Fruit fly (Drosophila melanogaster) whole organism, adult: Measurements from ENCODE around the gene GstT4.
A peak's percentile ranks its signal among the peaks of the same experiment; 100 is the strongest.

ENCODE experiments used
- CG11617 ChIP-seq: fragments of 200-800 bp; sonication (Bioruptor generic); optimal IDR thresholded peaks from 2 replicates; lab custom pipeline; 2017; ENCODE audit warnings: mild to moderate bottlenecking, missing biosample characterization, missing genetic modification reagents, missing genetic modification characterization
- CG12768 ChIP-seq: fragments of 200-800 bp; sonication (Bioruptor generic); optimal IDR thresholded peaks from 2 replicates; lab custom pipeline; 2017; ENCODE audit warnings: missing biosample characterization, missing genetic modification characterization, mild to moderate bottlenecking, moderate library complexity, missing genetic modification reagents
- CG14711 ChIP-seq: fragments of 200-800 bp; sonication (Bioruptor generic); optimal IDR thresholded peaks from 2 replicates; lab custom pipeline; 2018; ENCODE audit warnings: missing biosample characterization, mild to moderate bottlenecking, missing genetic modification characterization, moderate library complexity
- CG1620 ChIP-seq: fragments of 200-800 bp; sonication (Bioruptor generic); optimal IDR thresholded peaks from 2 replicates; lab custom pipeline; 2016; ENCODE audit warnings: missing biosample characterization, missing genetic modification characterization
- CG33017 ChIP-seq: fragments of 200-800 bp; sonication (Bioruptor generic); optimal IDR thresholded peaks from 2 replicates; lab custom pipeline; 2018; ENCODE audit warnings: missing biosample characterization, mild to moderate bottlenecking, missing genetic modification characterization, moderate library complexity
- CG5204 ChIP-seq: fragments of 200-800 bp; sonication (Bioruptor generic); optimal IDR thresholded peaks from 2 replicates; lab custom pipeline; 2016; ENCODE audit warnings: missing biosample characterization, missing genetic modification characterization
- CG7045 ChIP-seq: fragments of 200-800 bp; sonication (Bioruptor generic); optimal IDR thresholded peaks from 2 replicates; lab custom pipeline; 2017; ENCODE audit warnings: missing biosample characterization, mild to moderate bottlenecking, missing genetic modification characterization
- CG7101 ChIP-seq: fragments of 200-800 bp; sonication (Bioruptor generic); optimal IDR thresholded peaks from 2 replicates; lab custom pipeline; 2018; ENCODE audit warnings: missing biosample characterization, mild to moderate bottlenecking, missing genetic modification characterization, moderate library complexity
- Clk ChIP-seq: fragments of 200-800 bp; sonication (Bioruptor generic); optimal IDR thresholded peaks from 2 replicates; lab custom pipeline; 2017; ENCODE audit warnings: missing biosample characterization, missing genetic modification characterization
- Crg-1 ChIP-seq: fragments of 200-800 bp; sonication (Bioruptor generic); optimal IDR thresholded peaks from 2 replicates; lab custom pipeline; 2016; ENCODE audit warnings: missing biosample characterization, missing genetic modification characterization
- Hr96 ChIP-seq: fragments of 200-800 bp; sonication (Bioruptor generic); optimal IDR thresholded peaks from 2 replicates; lab custom pipeline; 2016; ENCODE audit warnings: missing biosample characterization, missing genetic modification characterization
- Mnt ChIP-seq: fragments of 200-800 bp; sonication (Bioruptor generic); optimal IDR thresholded peaks from 2 replicates; lab custom pipeline; 2016; ENCODE audit warnings: missing biosample characterization, mild to moderate bottlenecking, missing genetic modification characterization
- bab1 ChIP-seq: fragments of 200-800 bp; sonication (Bioruptor generic); optimal IDR thresholded peaks from 3 replicates; lab custom pipeline; 2019; ENCODE audit warnings: missing biosample characterization, mild to moderate bottlenecking, missing genetic modification characterization, moderate library complexity
- cic ChIP-seq: fragments of 200-800 bp; sonication (Bioruptor generic); optimal IDR thresholded peaks from 2 replicates; lab custom pipeline; 2017; ENCODE audit warnings: missing biosample characterization, mild to moderate bottlenecking, missing genetic modification characterization, moderate library complexity
- cnc ChIP-seq, 2 experiments: fragments of >200 bp; optimal IDR thresholded peaks; 2 replicates each; lab custom pipeline; 2017
- kay ChIP-seq: fragments of 200-800 bp; sonication (Bioruptor generic); peaks from one replicate; lab custom pipeline; 2016; ENCODE audit warnings: missing biosample characterization, missing genetic modification characterization, borderline replicate concordance
- ovo ChIP-seq: fragments of 200-800 bp; sonication (Bioruptor generic); optimal IDR thresholded peaks from 2 replicates; lab custom pipeline; 2016; ENCODE audit warnings: missing biosample characterization, missing genetic modification characterization
- pad ChIP-seq: fragments of 200-800 bp; sonication (Bioruptor generic); optimal IDR thresholded peaks from 3 replicates; lab custom pipeline; 2017; ENCODE audit warnings: missing biosample characterization, missing genetic modification characterization, mild to moderate bottlenecking, moderate library complexity, missing genetic modification reagents
- tj ChIP-seq: fragments of 200-800 bp; sonication (Bioruptor generic); optimal IDR thresholded peaks from 3 replicates; lab custom pipeline; 2017; ENCODE audit warnings: missing biosample characterization, mild to moderate bottlenecking, missing genetic modification characterization, moderate library complexity
- toe ChIP-seq: fragments of 200-800 bp; sonication (Bioruptor generic); optimal IDR thresholded peaks from 2 replicates; lab custom pipeline; 2016; ENCODE audit warnings: missing biosample characterization, missing genetic modification characterization

GstT4 gene

DNA sequence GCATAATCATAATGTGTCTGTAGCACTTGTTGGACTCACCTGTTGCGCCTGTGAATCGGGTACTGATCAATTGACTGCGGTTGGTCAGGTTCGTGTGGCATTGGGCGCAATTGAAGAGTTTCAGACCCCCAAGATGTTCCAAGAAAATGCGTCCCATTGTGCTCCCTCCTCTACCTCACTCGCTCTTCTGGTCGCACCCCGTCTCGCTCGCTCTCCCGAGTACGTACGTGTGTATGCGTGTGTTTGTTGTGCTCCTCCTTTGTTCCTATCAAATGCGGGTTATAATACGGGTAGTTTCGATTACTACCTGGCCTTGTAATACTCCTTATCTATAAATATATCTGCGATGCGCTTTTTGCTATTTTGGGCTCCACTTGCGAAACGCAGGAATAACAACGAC is 17.8 kb upstream of the GstT4 start:
- TF ChIP-seq CG5204 = no peak
- no peak for TF ChIP-seq Clk (GFP tag; lab: Kevin White, UChicago)
- no peak for TF ChIP-seq CG33017 (tag; lab: Kevin White, UChicago)
- TF ChIP-seq cnc (optimal IDR thresholded peaks at IDR 0.05; lab: Kevin White, UChicago) = no peak
- no peak for TF ChIP-seq Hr96 (GFP tag; lab: Kevin White, UChicago)
- no peak for TF ChIP-seq CG7045
- TF ChIP-seq CG7101 (tag; lab: Kevin White, UChicago) = no peak
- no peak for TF ChIP-seq CG11617
- TF ChIP-seq bab1 (GFP tag; lab: Kevin White, UChicago) = no peak
- TF ChIP-seq toe = no peak
- no peak for TF ChIP-seq Crg-1 (GFP tag; lab: Kevin White, UChicago)
- no peak for TF ChIP-seq Mnt (GFP tag; lab: Kevin White, UChicago)

dm6 chrX:13387373-13387850 is 17.1 kb upstream of the GstT4 start, which contains the start of the genes Ype and CG1662:
TSS of gene Ype (minus strand) at chrX:13387417.
TSS of gene CG1662 (plus strand) at chrX:13387563.
- TF ChIP-seq pad = peak; percentile 79
- TF ChIP-seq CG7045 = peak; percentile 63
- TF ChIP-seq cic (GFP tag; lab: Kevin White, UChicago) = peak; percentile 14
- peak; percentile 94 for TF ChIP-seq Mnt (GFP tag; lab: Kevin White, UChicago)
- peak; percentile 99 for TF ChIP-seq CG14711 (tag; lab: Kevin White, UChicago)
- TF ChIP-seq CG5204 = no peak
- TF ChIP-seq CG1620 (GFP tag; lab: Kevin White, UChicago) = peak; percentile 93
- peak; percentile 88 for TF ChIP-seq CG7101 (tag; lab: Kevin White, UChicago)
- TF ChIP-seq cnc (optimal IDR thresholded peaks at IDR 0.05; lab: Kevin White, UChicago) = no peak
- peak; percentile 83 for TF ChIP-seq Crg-1 (GFP tag; lab: Kevin White, UChicago)
- peak; percentile 91 for TF ChIP-seq CG11617
- TF ChIP-seq CG33017 (tag; lab: Kevin White, UChicago) = peak; percentile 58
- peak; percentile 89 for TF ChIP-seq kay (GFP tag; lab: Kevin White, UChicago)
- TF ChIP-seq toe = peak; percentile 81
- no peak for TF ChIP-seq Hr96 (GFP tag; lab: Kevin White, UChicago)
- peak; percentile 53 for TF ChIP-seq Clk (GFP tag; lab: Kevin White, UChicago)
- TF ChIP-seq bab1 (GFP tag; lab: Kevin White, UChicago) = peak; percentile 86
- peak; percentile 47 for TF ChIP-seq CG12768 (GFP tag; lab: Kevin White, UChicago)
- peak; percentile 89 for TF ChIP-seq tj
- peak; percentile 82 for TF ChIP-seq ovo (GFP tag; lab: Kevin White, UChicago)

DNA sequence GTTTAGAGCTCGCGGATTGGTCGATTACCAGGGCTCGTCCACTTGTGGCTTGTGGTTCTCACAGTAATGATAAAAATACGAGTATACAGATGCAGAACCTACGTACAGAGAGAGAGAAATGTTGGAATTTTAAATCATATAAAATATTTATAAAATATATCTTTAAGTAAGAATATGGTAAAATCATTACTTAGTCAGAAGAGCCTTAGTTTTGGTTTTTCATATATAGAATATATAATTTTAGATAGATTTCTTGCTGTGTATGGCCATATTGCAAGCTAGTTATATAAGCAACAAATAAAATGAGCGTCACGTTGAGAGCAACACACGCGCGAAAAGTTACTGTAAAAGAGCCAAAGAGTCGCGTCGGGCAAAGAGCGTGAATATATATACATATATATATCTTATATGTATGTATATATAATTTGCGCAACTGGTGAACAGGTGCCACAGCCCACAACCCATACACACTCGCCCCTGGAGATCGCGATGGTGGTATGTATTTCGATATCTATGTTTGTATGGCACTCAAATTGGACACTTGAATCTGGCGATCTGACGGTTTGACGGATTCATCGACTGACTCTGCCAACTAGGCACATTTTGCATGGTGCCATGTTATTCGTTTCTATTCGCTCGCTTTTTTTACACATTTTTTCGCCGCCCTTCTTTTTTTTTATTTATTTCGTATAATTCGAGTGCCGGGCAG is 13.9 kb upstream of the GstT4 start:
- TF ChIP-seq pad (peak; percentile 72), CG14711 (tag; lab: Kevin White, UChicago) (peak; percentile 91), tj (peak; percentile 91), CG33017 (tag; lab: Kevin White, UChicago) (peak; percentile 83), Crg-1 (GFP tag; lab: Kevin White, UChicago) (no peak), CG1620 (GFP tag; lab: Kevin White, UChicago) (no peak), Hr96 (GFP tag; lab: Kevin White, UChicago) (no peak), cic (GFP tag; lab: Kevin White, UChicago) (no peak), Clk (GFP tag; lab: Kevin White, UChicago) (no peak), CG7045 (peak; percentile 69), CG11617 (peak; percentile 72), bab1 (GFP tag; lab: Kevin White, UChicago) (peak; percentile 97), kay (GFP tag; lab: Kevin White, UChicago) (no peak), ovo (GFP tag; lab: Kevin White, UChicago) (peak; percentile 34), CG12768 (GFP tag; lab: Kevin White, UChicago) (peak; percentile 17), Mnt (GFP tag; lab: Kevin White, UChicago) (no peak), cnc (optimal IDR thresholded peaks at IDR 0.05; lab: Kevin White, UChicago) (no peak), CG5204 (no peak), CG7101 (tag; lab: Kevin White, UChicago) (peak; percentile 91), toe (no peak)

DNA sequence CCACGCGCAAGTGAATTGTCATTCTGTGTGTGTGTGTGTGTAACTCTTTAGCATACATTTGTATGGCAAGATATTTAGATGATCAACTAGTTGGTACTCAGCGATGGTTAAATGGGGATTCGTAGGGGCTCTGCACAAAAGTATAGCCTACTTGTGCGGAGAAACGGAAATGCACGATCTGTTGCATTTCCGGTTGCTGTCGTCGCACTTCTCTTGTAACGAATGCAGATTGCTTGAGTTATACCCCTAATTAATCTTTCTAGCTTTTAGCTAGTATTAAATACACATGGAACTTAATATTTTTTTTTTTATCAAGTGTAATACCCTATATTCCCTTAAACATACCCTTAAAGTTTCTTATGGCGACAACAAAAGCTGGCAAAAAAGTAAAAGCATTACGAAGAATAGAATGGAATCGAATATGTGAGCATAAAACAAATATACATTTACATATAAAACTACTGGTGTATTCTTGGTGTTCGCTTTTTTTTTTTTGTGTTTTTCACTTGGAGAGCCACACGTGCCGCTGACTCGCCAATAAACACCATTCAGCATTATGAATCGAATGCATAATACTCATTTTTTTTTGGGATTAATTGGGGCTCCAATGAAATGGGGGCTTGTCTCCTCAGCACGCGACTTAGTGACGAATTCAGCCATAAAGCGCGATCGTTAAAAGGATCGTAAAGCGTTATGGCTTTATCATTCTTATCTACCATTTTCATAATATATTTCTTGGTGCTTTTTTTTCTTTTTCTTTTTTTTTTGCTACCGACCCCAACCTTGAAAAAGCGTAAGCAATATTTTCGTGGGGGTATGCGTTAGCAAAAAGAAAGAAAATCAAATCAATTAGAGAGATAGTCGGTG is 13.1 kb upstream of the GstT4 start:
- TF ChIP-seq Hr96 (GFP tag; lab: Kevin White, UChicago) = no peak
- peak; percentile 89 for TF ChIP-seq tj
- no peak for TF ChIP-seq CG33017 (tag; lab: Kevin White, UChicago)
- no peak for TF ChIP-seq toe
- peak; percentile 48 for TF ChIP-seq CG14711 (tag; lab: Kevin White, UChicago)
- peak; percentile 42 for TF ChIP-seq pad
- TF ChIP-seq CG12768 (GFP tag; lab: Kevin White, UChicago) = no peak
- no peak for TF ChIP-seq CG11617
- TF ChIP-seq CG7101 (tag; lab: Kevin White, UChicago) = peak; percentile 53
- TF ChIP-seq CG7045 = no peak
- no peak for TF ChIP-seq CG5204
- no peak for TF ChIP-seq Clk (GFP tag; lab: Kevin White, UChicago)
- TF ChIP-seq cnc (optimal IDR thresholded peaks at IDR 0.05; lab: Kevin White, UChicago) = no peak
- peak; percentile 69 for TF ChIP-seq bab1 (GFP tag; lab: Kevin White, UChicago)
- TF ChIP-seq Mnt (GFP tag; lab: Kevin White, UChicago) = no peak
- TF ChIP-seq kay (GFP tag; lab: Kevin White, UChicago) = no peak
- TF ChIP-seq Crg-1 (GFP tag; lab: Kevin White, UChicago) = peak; percentile 52
- TF ChIP-seq ovo (GFP tag; lab: Kevin White, UChicago) = no peak
- no peak for TF ChIP-seq cic (GFP tag; lab: Kevin White, UChicago)
- TF ChIP-seq CG1620 (GFP tag; lab: Kevin White, UChicago) = no peak
